Worm (Caenorhabditis elegans): ENCODE data around the gene C24A8.5.

Gene C24A8.5

ce11 chrX:4328816-4329215 lies at the start of gene C24A8.5:
Gene C24A8.5, minus strand, starts transcription at chrX:4328916.
- TF ChIP-seq dao-5 (tag; optimal IDR thresholded peaks at IDR 0.05) (no peak), him-1 (tag; optimal IDR thresholded peaks at IDR 0.05) (no peak)

ce11 chrX:4377689-4378088 lies 49.0 kb upstream of the C24A8.5 start, which contains the start of gene R160.12:
Gene R160.12, minus strand, starts transcription at chrX:4377789.
- TF ChIP-seq him-1 (tag; optimal IDR thresholded peaks at IDR 0.05), result no peak
- no peak for TF ChIP-seq dao-5 (tag; optimal IDR thresholded peaks at IDR 0.05)
- TF ChIP-seq W03F9.2 (tag; optimal IDR thresholded peaks at IDR 0.05), result no peak

- no peak for TF ChIP-seq dao-5 (tag; optimal IDR thresholded peaks at IDR 0.05)
- no peak for TF ChIP-seq W03F9.2 (tag; optimal IDR thresholded peaks at IDR 0.05)
- no peak for TF ChIP-seq him-1 (tag; optimal IDR thresholded peaks at IDR 0.05)
Observed at ce11 chrX:4376801-4377200, 48.1 kb upstream of the C24A8.5 start, which contains the start of gene R160.2. Gene R160.2, minus strand, starts transcription at chrX:4376901.

- TF ChIP-seq W03F9.2 (tag; optimal IDR thresholded peaks at IDR 0.05) (no peak), him-1 (tag; optimal IDR thresholded peaks at IDR 0.05) (no peak)
Observed at ce11 chrX:4373123-4373522, 44.4 kb upstream of the C24A8.5 start, which contains the start of gene R160.6. Gene R160.6, minus strand, starts transcription at chrX:4373223.

ce11 chrX:4371988-4372387 lies 43.3 kb upstream of the C24A8.5 start, which contains the start of gene R160.14:
Gene R160.14, minus strand, starts transcription at chrX:4372088.
- TF ChIP-seq him-1 (tag; optimal IDR thresholded peaks at IDR 0.05) (no peak), W03F9.2 (tag; optimal IDR thresholded peaks at IDR 0.05) (no peak), dao-5 (tag; optimal IDR thresholded peaks at IDR 0.05) (no peak)

- TF ChIP-seq dao-5 (tag; optimal IDR thresholded peaks at IDR 0.05) (no peak), him-1 (tag; optimal IDR thresholded peaks at IDR 0.05) (no peak), W03F9.2 (tag; optimal IDR thresholded peaks at IDR 0.05) (no peak)
Observed at ce11 chrX:4371413-4371812, 42.7 kb upstream of the C24A8.5 start, which contains the start of gene R160.13. Gene R160.13, minus strand, starts transcription at chrX:4371513.

- no peak for TF ChIP-seq W03F9.2 (tag; optimal IDR thresholded peaks at IDR 0.05)
- TF ChIP-seq dao-5 (tag; optimal IDR thresholded peaks at IDR 0.05), result no peak
- TF ChIP-seq him-1 (tag; optimal IDR thresholded peaks at IDR 0.05), result no peak
Observed at ce11 chrX:4370756-4371155, 42.0 kb upstream of the C24A8.5 start, which contains the start of gene R160.5. Gene R160.5, minus strand, starts transcription at chrX:4370856.

- TF ChIP-seq W03F9.2 (tag; optimal IDR thresholded peaks at IDR 0.05) (no peak), him-1 (tag; optimal IDR thresholded peaks at IDR 0.05) (no peak), dao-5 (tag; optimal IDR thresholded peaks at IDR 0.05) (no peak)
Observed at ce11 chrX:4368800-4369199, 40.1 kb upstream of the C24A8.5 start, which contains the start of gene R160.4. Gene R160.4, minus strand, starts transcription at chrX:4368900.

ce11 chrX:4367414-4367813 lies 38.7 kb upstream of the C24A8.5 start, which contains the start of gene R160.10:
Gene R160.10, minus strand, starts transcription at chrX:4367514.
- TF ChIP-seq W03F9.2 (tag; optimal IDR thresholded peaks at IDR 0.05) (no peak), him-1 (tag; optimal IDR thresholded peaks at IDR 0.05) (no peak), dao-5 (tag; optimal IDR thresholded peaks at IDR 0.05) (no peak)

- no peak for TF ChIP-seq W03F9.2 (tag; optimal IDR thresholded peaks at IDR 0.05)
- no peak for TF ChIP-seq dao-5 (tag; optimal IDR thresholded peaks at IDR 0.05)
- TF ChIP-seq him-1 (tag; optimal IDR thresholded peaks at IDR 0.05), result no peak
Observed at ce11 chrX:4366231-4366630, 37.5 kb upstream of the C24A8.5 start, which contains the start of gene R160.3. Gene R160.3, minus strand, starts transcription at chrX:4366331.

- TF ChIP-seq W03F9.2 (tag; optimal IDR thresholded peaks at IDR 0.05), result no peak
Observed at ce11 chrX:4364877-4365276, 36.2 kb upstream of the C24A8.5 start, which contains the start of gene F14H12.8. Gene F14H12.8, minus strand, starts transcription at chrX:4364977.

ce11 chrX:4363200-4363599 lies 34.5 kb upstream of the C24A8.5 start, which contains the start of gene F14H12.17:
Gene F14H12.17, minus strand, starts transcription at chrX:4363300.
- no peak for TF ChIP-seq dao-5 (tag; optimal IDR thresholded peaks at IDR 0.05)
- TF ChIP-seq W03F9.2 (tag; optimal IDR thresholded peaks at IDR 0.05), result no peak
- no peak for TF ChIP-seq him-1 (tag; optimal IDR thresholded peaks at IDR 0.05)

- TF ChIP-seq him-1 (tag; optimal IDR thresholded peaks at IDR 0.05), result no peak
- TF ChIP-seq dao-5 (tag; optimal IDR thresholded peaks at IDR 0.05), result no peak
- TF ChIP-seq W03F9.2 (tag; optimal IDR thresholded peaks at IDR 0.05), result no peak
Observed at ce11 chrX:4362522-4362921, 33.8 kb upstream of the C24A8.5 start, which contains the start of gene F14H12.7. Gene F14H12.7, minus strand, starts transcription at chrX:4362622.

- TF ChIP-seq W03F9.2 (tag; optimal IDR thresholded peaks at IDR 0.05), result no peak
- no peak for TF ChIP-seq dao-5 (tag; optimal IDR thresholded peaks at IDR 0.05)
- TF ChIP-seq him-1 (tag; optimal IDR thresholded peaks at IDR 0.05), result no peak
Observed at ce11 chrX:4359030-4359429, 30.3 kb upstream of the C24A8.5 start.

- TF ChIP-seq W03F9.2 (tag; optimal IDR thresholded peaks at IDR 0.05) (no peak), dao-5 (tag; optimal IDR thresholded peaks at IDR 0.05) (no peak), him-1 (tag; optimal IDR thresholded peaks at IDR 0.05) (no peak)
Observed at ce11 chrX:4357467-4357866, 28.8 kb upstream of the C24A8.5 start, which contains the start of gene F14H12.6. Gene F14H12.6, minus strand, starts transcription at chrX:4357567.

Measured in whole organism, L4/young adult.